Worm (Caenorhabditis elegans) whole organism, young adult: ENCODE measurements around the gene C26B9.3.

ENCODE experiments used
- B0261.1 ChIP-seq: sonication (generic microtip); optimal IDR thresholded peaks from 2 replicates; lab custom pipeline; 2016; ENCODE audit warnings: mild to moderate bottlenecking, missing genetic modification characterization, moderate library complexity, missing compliant biosample characterization
- F10E7.11 ChIP-seq: sonication (generic microtip); optimal IDR thresholded peaks from 2 replicates; lab custom pipeline; 2017; ENCODE audit warnings: mild to moderate bottlenecking, missing genetic modification characterization, moderate library complexity, missing compliant biosample characterization
- F23B12.7 ChIP-seq: sonication (generic microtip); optimal IDR thresholded peaks from 2 replicates; lab custom pipeline; 2017; ENCODE audit warnings: missing genetic modification characterization, mild to moderate bottlenecking, missing compliant biosample characterization, antibody characterized with exemption, moderate library complexity; ENCODE audit not compliant: insufficient read depth
- F37B4.10 ChIP-seq: fragments of 200-800 bp; sonication (Bioruptor generic); IDR thresholded peaks from 2 replicates; pipeline ENCODE4 v1.3.6; 2022; ENCODE audit warnings: missing genetic modification characterization, missing compliant biosample characterization
- F39B2.1 ChIP-seq: fragments of 200-800 bp; sonication (Bioruptor generic); IDR thresholded peaks from 2 replicates; pipeline ENCODE4 v1.3.6; 2022; ENCODE audit warnings: missing genetic modification reagents, missing genetic modification characterization, missing compliant biosample characterization
- F49E8.2 ChIP-seq: sonication (generic microtip); optimal IDR thresholded peaks from 3 replicates; lab custom pipeline; 2017; ENCODE audit warnings: missing genetic modification characterization, mild to moderate bottlenecking, missing compliant biosample characterization, antibody characterized with exemption, moderate library complexity; ENCODE audit not compliant: insufficient read depth
- F52B5.7 ChIP-seq: sonication (generic microtip); optimal IDR thresholded peaks from 2 replicates; lab custom pipeline; 2016; ENCODE audit warnings: mild to moderate bottlenecking, missing genetic modification characterization, missing compliant biosample characterization
- T07F8.4 ChIP-seq: sonication (generic microtip); optimal IDR thresholded peaks from 2 replicates; lab custom pipeline; 2016; ENCODE audit warnings: mild to moderate bottlenecking, missing genetic modification characterization, moderate library complexity, missing compliant biosample characterization
- Y53F4B.3 ChIP-seq: fragments of 200-800 bp; sonication (Bioruptor generic); IDR thresholded peaks from 2 replicates; pipeline ENCODE4 v1.3.6; 2022; ENCODE audit warnings: missing genetic modification reagents, missing genetic modification characterization, missing compliant biosample characterization
- Y95B8A.8 ChIP-seq: fragments of 200-800 bp; sonication (Bioruptor generic); IDR thresholded peaks from 2 replicates; pipeline ENCODE4 v1.3.6; 2022; ENCODE audit warnings: missing genetic modification reagents, missing genetic modification characterization, missing compliant biosample characterization
- ama-1 ChIP-seq, 3 experiments: fragments of 150-350 bp in 1 of 3; sonication (generic microtip) in 2 of 3; optimal IDR thresholded peaks; 2 replicates each; lab custom pipeline; 2014 to 2018; ENCODE audit warnings: missing biosample characterization in 2 of 3, missing genetic modification characterization in 2 of 3, missing genetic modification reagents in 2 of 3
- atf-7 ChIP-seq: sonication (generic microtip); optimal IDR thresholded peaks from 2 replicates; lab custom pipeline; 2017; ENCODE audit warnings: mild to moderate bottlenecking, missing genetic modification characterization, missing compliant biosample characterization
- athp-1 ChIP-seq: sonication (generic microtip); optimal IDR thresholded peaks from 2 replicates; lab custom pipeline; 2017; ENCODE audit warnings: mild to moderate bottlenecking, missing genetic modification characterization, missing compliant biosample characterization
- attf-3 ChIP-seq: fragments of 200-800 bp; sonication (Bioruptor generic); conservative IDR thresholded peaks from 2 replicates; pipeline ENCODE4 v1.3.6; 2022; ENCODE audit warnings: missing genetic modification reagents, missing genetic modification characterization, missing compliant biosample characterization
- attf-5 ChIP-seq: fragments of 200-800 bp; sonication (Bioruptor generic); optimal IDR thresholded peaks from 2 replicates; lab custom pipeline; 2018; ENCODE audit warnings: mild to moderate bottlenecking, missing genetic modification characterization, missing compliant biosample characterization
- bed-2 ChIP-seq: fragments of 200-800 bp; sonication (Bioruptor generic); IDR thresholded peaks from 2 replicates; pipeline ENCODE4 v1.3.6; 2022; ENCODE audit warnings: missing genetic modification reagents, missing genetic modification characterization, missing compliant biosample characterization
- ccch-3 ChIP-seq: fragments of 200-800 bp; sonication (Bioruptor generic); optimal IDR thresholded peaks from 2 replicates; lab custom pipeline; 2018; ENCODE audit warnings: mild to moderate bottlenecking, missing genetic modification characterization, missing compliant biosample characterization
- ceh-58 ChIP-seq: fragments of 200-800 bp; sonication (Bioruptor generic); IDR thresholded peaks from 2 replicates; pipeline ENCODE4 v1.3.6; 2022; ENCODE audit warnings: missing genetic modification characterization, missing compliant biosample characterization
- ceh-79 ChIP-seq: sonication (generic microtip); optimal IDR thresholded peaks from 2 replicates; lab custom pipeline; 2017; ENCODE audit warnings: mild to moderate bottlenecking, missing genetic modification characterization, missing compliant biosample characterization
- die-1 ChIP-seq: sonication (generic microtip); optimal IDR thresholded peaks from 2 replicates; lab custom pipeline; 2016; ENCODE audit warnings: missing genotype, mild to moderate bottlenecking, missing genetic modification characterization, missing compliant biosample characterization
- dpl-1 ChIP-seq: fragments of 150-350 bp; optimal IDR thresholded peaks from 2 replicates; lab custom pipeline; 2014; ENCODE audit warnings: missing biosample characterization, missing genetic modification reagents, missing genetic modification characterization
- egrh-3 ChIP-seq: fragments of 200-800 bp; sonication (Bioruptor generic); IDR thresholded peaks from 2 replicates; pipeline ENCODE4 v1.3.6; 2022; ENCODE audit warnings: missing genetic modification reagents, missing genetic modification characterization, missing compliant biosample characterization
- ekl-4 ChIP-seq: fragments of 200-800 bp; sonication (Bioruptor generic); IDR thresholded peaks from 2 replicates; pipeline ENCODE4 v1.3.6; 2022; ENCODE audit warnings: missing genetic modification reagents, missing genetic modification characterization, missing compliant biosample characterization
- ets-4 ChIP-seq: fragments of 200-800 bp; sonication (Bioruptor generic); optimal IDR thresholded peaks from 2 replicates; lab custom pipeline; 2018; ENCODE audit warnings: mild to moderate bottlenecking, missing genetic modification characterization, missing compliant biosample characterization
- hlh-12 ChIP-seq: sonication (generic microtip); optimal IDR thresholded peaks from 2 replicates; lab custom pipeline; 2016; ENCODE audit warnings: missing genetic modification characterization, missing compliant biosample characterization
- hmg-1.2 ChIP-seq: fragments of 200-800 bp; sonication (Bioruptor generic); IDR thresholded peaks from 2 replicates; pipeline ENCODE4 v1.3.6; 2022; ENCODE audit warnings: missing genetic modification reagents, missing genetic modification characterization, missing compliant biosample characterization
- hsf-1 ChIP-seq: fragments of 200-800 bp; sonication (Bioruptor generic); IDR thresholded peaks from 2 replicates; pipeline ENCODE4 v1.3.6; 2022; ENCODE audit warnings: missing genetic modification reagents, missing genetic modification characterization, missing compliant biosample characterization
- lag-1 ChIP-seq: fragments of 200-800 bp; sonication (Bioruptor generic); IDR thresholded peaks from 2 replicates; pipeline ENCODE4 v1.3.6; 2022; ENCODE audit warnings: missing genetic modification reagents, missing genetic modification characterization, missing compliant biosample characterization
- lin-35 ChIP-seq, 3 experiments: fragments of 150-350 bp in 2 of 3; sonication (generic microtip) in 1 of 3; optimal IDR thresholded peaks; 2 replicates each; lab custom pipeline; 2014 to 2018; ENCODE audit warnings: missing biosample characterization in 3 of 3, missing genetic modification characterization in 3 of 3, missing genetic modification reagents in 3 of 3
- lin-40 ChIP-seq: sonication (generic microtip); optimal IDR thresholded peaks from 2 replicates; lab custom pipeline; 2016; ENCODE audit warnings: missing genetic modification characterization, mild to moderate bottlenecking, missing compliant biosample characterization, missing genotype, missing genetic modification reagents
- madf-10 ChIP-seq: sonication (generic microtip); optimal IDR thresholded peaks from 2 replicates; lab custom pipeline; 2016; ENCODE audit warnings: mild to moderate bottlenecking, missing genetic modification characterization, missing compliant biosample characterization
- madf-3 ChIP-seq: fragments of 200-800 bp; sonication (Bioruptor generic); IDR thresholded peaks from 2 replicates; pipeline ENCODE4 v1.3.6; 2022; ENCODE audit warnings: missing genetic modification reagents, missing genetic modification characterization, missing compliant biosample characterization
- mes-4 ChIP-seq: sonication (generic microtip); optimal IDR thresholded peaks from 2 replicates; lab custom pipeline; 2016; ENCODE audit warnings: missing genotype, missing genetic modification characterization, missing compliant biosample characterization
- nfya-1 ChIP-seq: sonication (generic microtip); optimal IDR thresholded peaks from 2 replicates; lab custom pipeline; 2017; ENCODE audit warnings: antibody characterized with exemption, missing compliant biosample characterization, missing genetic modification characterization, borderline replicate concordance; ENCODE audit not compliant: insufficient read depth
- rec-8 ChIP-seq, 2 experiments: sonication (generic microtip); optimal IDR thresholded peaks; 2 replicates each; lab custom pipeline; 2016; ENCODE audit warnings: mild to moderate bottlenecking in 2 of 2, missing genetic modification characterization in 2 of 2, missing genetic modification reagents in 2 of 2, missing genotype in 2 of 2, missing biosample characterization in 1 of 2, missing compliant biosample characterization in 1 of 2, moderate library complexity in 1 of 2
- snpc-1.1 ChIP-seq: sonication (generic microtip); optimal IDR thresholded peaks from 2 replicates; lab custom pipeline; 2017; ENCODE audit warnings: missing genetic modification characterization, mild to moderate bottlenecking, missing compliant biosample characterization, antibody characterized with exemption, moderate library complexity, missing genotype, missing genetic modification reagents; ENCODE audit not compliant: insufficient read depth
- snpc-1.3 ChIP-seq: sonication (generic microtip); optimal IDR thresholded peaks from 2 replicates; lab custom pipeline; 2017; ENCODE audit warnings: missing genetic modification characterization, mild to moderate bottlenecking, missing compliant biosample characterization, antibody characterized with exemption, moderate library complexity, missing genotype, missing genetic modification reagents; ENCODE audit not compliant: insufficient read depth
- snpc-4 ChIP-seq, 5 experiments: fragments of 150-350 bp in 1 of 5; sonication (generic microtip) in 4 of 5; optimal IDR thresholded peaks; 2 replicates each; lab custom pipeline; 2014 to 2018; ENCODE audit warnings: missing genetic modification characterization in 5 of 5, missing biosample characterization in 3 of 5, antibody characterized with exemption in 2 of 5, mild to moderate bottlenecking in 2 of 5, missing compliant biosample characterization in 2 of 5, missing genotype in 2 of 5, moderate library complexity in 2 of 5, missing genetic modification reagents in 1 of 5
- sptf-2 ChIP-seq: fragments of 200-800 bp; sonication (Bioruptor generic); optimal IDR thresholded peaks from 2 replicates; lab custom pipeline; 2018; ENCODE audit warnings: mild to moderate bottlenecking, missing genetic modification characterization, missing compliant biosample characterization
- tbp1 ChIP-seq: fragments of 200-800 bp; sonication (Bioruptor generic); optimal IDR thresholded peaks from 2 replicates; lab custom pipeline; 2018; ENCODE audit warnings: mild to moderate bottlenecking, missing genetic modification characterization, missing compliant biosample characterization
- unc-62 ChIP-seq: fragments of 150-350 bp; optimal IDR thresholded peaks from 2 replicates; lab custom pipeline; 2014; ENCODE audit warnings: missing biosample characterization, missing genetic modification reagents, missing genetic modification characterization
- ztf-22 ChIP-seq: fragments of 200-800 bp; sonication (Bioruptor generic); optimal IDR thresholded peaks from 2 replicates; lab custom pipeline; 2018; ENCODE audit warnings: mild to moderate bottlenecking, missing genetic modification characterization, moderate library complexity, missing compliant biosample characterization
- ztf-25 ChIP-seq: fragments of 200-800 bp; sonication (Bioruptor generic); IDR thresholded peaks from 2 replicates; pipeline ENCODE4 v1.3.6; 2022; ENCODE audit warnings: missing genetic modification reagents, missing genetic modification characterization, missing compliant biosample characterization
- ztf-26 ChIP-seq: sonication (generic microtip); optimal IDR thresholded peaks from 2 replicates; lab custom pipeline; 2017; ENCODE audit warnings: missing genetic modification characterization, missing compliant biosample characterization
- ztf-3 ChIP-seq: fragments of 200-800 bp; sonication (Bioruptor generic); optimal IDR thresholded peaks from 2 replicates; lab custom pipeline; 2018; ENCODE audit warnings: mild to moderate bottlenecking, missing genetic modification characterization, missing compliant biosample characterization
- ztf-6 ChIP-seq: fragments of 200-800 bp; sonication (Bioruptor generic); IDR thresholded peaks from 2 replicates; pipeline ENCODE4 v1.3.6; 2022; ENCODE audit warnings: missing genetic modification reagents, missing genetic modification characterization, missing compliant biosample characterization

The C26B9.3 gene

DNA sequence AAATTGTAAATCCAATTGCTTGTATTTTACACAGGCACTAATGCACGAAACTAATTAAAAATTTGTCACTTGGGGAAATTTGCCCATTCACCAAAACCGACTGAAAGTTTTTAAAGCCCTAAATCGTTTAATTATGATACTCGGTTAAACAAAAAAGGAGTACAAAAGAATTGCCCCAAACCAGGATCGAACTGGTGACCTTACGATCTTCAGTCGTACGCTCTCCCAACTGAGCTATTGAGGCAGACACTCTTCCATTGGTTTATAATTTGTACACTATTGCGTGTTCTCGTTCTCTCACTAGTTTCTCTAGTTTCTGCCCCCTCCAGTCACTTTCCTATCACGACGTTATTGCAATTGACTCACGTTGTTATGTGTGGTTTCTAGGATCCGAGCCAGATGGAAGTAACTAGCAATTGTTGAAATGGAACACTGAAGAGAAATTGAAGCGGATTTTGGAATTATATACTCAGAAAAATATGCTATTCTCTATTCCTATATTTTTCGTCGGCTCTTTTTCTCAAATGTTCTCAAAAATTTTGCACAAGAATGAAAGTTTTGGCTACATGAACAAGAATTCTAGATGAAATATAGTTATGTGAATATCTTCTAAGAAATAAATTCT lies 18.8 kb upstream of the C26B9.3 start (continued):
- TF ChIP-seq atf-7, result peak; percentile 56
- TF ChIP-seq madf-3 (GFP tag; lab: Robert Waterston, UW), result 0 out of 2 replicates have a peak, but pooled peaks have one; percentile 22
- no peak for TF ChIP-seq F37B4.10 (GFP tag; lab: Robert Waterston, UW)
- TF ChIP-seq F10E7.11 (tag; lab: Kevin White, UChicago), result peak; percentile 34
- no peak for TF ChIP-seq sptf-2 (GFP tag; lab: Kevin White, UChicago)
- TF ChIP-seq Y95B8A.8 (GFP tag; lab: Robert Waterston, UW), result no peak
- TF ChIP-seq attf-5 (GFP tag; lab: Kevin White, UChicago), result peak; percentile 17
- no peak for TF ChIP-seq bed-2 (GFP tag; lab: Robert Waterston, UW)
- no peak for TF ChIP-seq hlh-12 (tag; lab: Kevin White, UChicago)
- no peak for TF ChIP-seq athp-1 (tag; lab: Kevin White, UChicago)
- peak; percentile 56 for TF ChIP-seq madf-10 (tag; lab: Kevin White, UChicago)
- TF ChIP-seq mes-4 (tag; lab: Kevin White, UChicago), result peak; percentile 72
- TF ChIP-seq B0261.1 (tag; lab: Kevin White, UChicago), result peak; percentile 93
- no peak for TF ChIP-seq hsf-1
- peak; percentile 63 for TF ChIP-seq lin-40
- peak; percentile 80 for TF ChIP-seq snpc-4 (GFP tag; optimal IDR thresholded peaks at IDR 0.05; lab: Kevin White, UChicago)
- TF ChIP-seq snpc-4 (tag; optimal IDR thresholded peaks at IDR 0.05; lab: Kevin White, UChicago), result peak in 3 of 4 experiments; percentile 11 to 85 (median 77)
- TF ChIP-seq egrh-3 (GFP tag; lab: Robert Waterston, UW), result no peak
- TF ChIP-seq ztf-26 (tag; lab: Kevin White, UChicago), result peak; percentile 22
- TF ChIP-seq ceh-58 (GFP tag; lab: Robert Waterston, UW), result no peak
- no peak for TF ChIP-seq ccch-3 (GFP tag; lab: Kevin White, UChicago)
- peak; percentile 89; the same call in 1 of the 2 replicates for TF ChIP-seq ztf-25 (GFP tag; lab: Robert Waterston, UW)
- no peak for TF ChIP-seq ztf-6 (GFP tag; lab: Robert Waterston, UW)
- 0 out of 2 replicates have a peak, but pooled peaks have one; percentile 36 for TF ChIP-seq lag-1
- TF ChIP-seq ets-4 (GFP tag; lab: Kevin White, UChicago), result no peak
- TF ChIP-seq dpl-1 (GFP tag; lab: Kevin White, UChicago), result peak; percentile 4
- no peak for TF ChIP-seq attf-3 (GFP tag; lab: Robert Waterston, UW)
- TF ChIP-seq die-1, result peak; percentile 83
- no peak for TF ChIP-seq F39B2.1 (GFP tag; lab: Robert Waterston, UW)
- peak; percentile 42 to 63 for TF ChIP-seq rec-8 (tag; optimal IDR thresholded peaks at IDR 0.05; lab: Kevin White, UChicago)
- no peak for TF ChIP-seq ceh-79 (tag; lab: Kevin White, UChicago)
- TF ChIP-seq T07F8.4 (tag; lab: Kevin White, UChicago), result peak; percentile 50
- TF ChIP-seq Y53F4B.3 (GFP tag; lab: Robert Waterston, UW), result no peak
- peak; percentile 83 for TF ChIP-seq snpc-1.1 (tag; lab: Kevin White, UChicago)
- TF ChIP-seq snpc-1.3, result peak; percentile 71
- no peak for TF ChIP-seq unc-62 (GFP tag; lab: Kevin White, UChicago)
- TF ChIP-seq ama-1 (optimal IDR thresholded peaks at IDR 0.05; lab: Kevin White, UChicago), result no peak
- peak; percentile 77 to 84 for TF ChIP-seq ama-1 (GFP tag; optimal IDR thresholded peaks at IDR 0.05; lab: Kevin White, UChicago)
- TF ChIP-seq F49E8.2, result no peak
- peak; percentile 76 for TF ChIP-seq F23B12.7 (tag; lab: Kevin White, UChicago)
- TF ChIP-seq tbp1, result peak; percentile 98
- no peak for TF ChIP-seq nfya-1 (tag; lab: Kevin White, UChicago)
- peak; percentile 75 for TF ChIP-seq hmg-1.2 (GFP tag; lab: Robert Waterston, UW)
- TF ChIP-seq lin-35 (GFP tag; optimal IDR thresholded peaks at IDR 0.05; lab: Kevin White, UChicago), result peak in 1 of 3 experiments; percentile 57
- no peak for TF ChIP-seq ztf-22 (GFP tag; lab: Kevin White, UChicago)
- no peak for TF ChIP-seq ztf-3 (GFP tag; lab: Kevin White, UChicago)
- TF ChIP-seq ekl-4 (GFP tag; lab: Robert Waterston, UW), result no peak; the same call in 1 of the 2 replicates
- TF ChIP-seq F52B5.7 (tag; lab: Kevin White, UChicago), result no peak
